Worm (Caenorhabditis elegans) whole organism, L4/young adult: Measurements from ENCODE around the gene nhr-4.
"Not testable (repeated sequence)": the region's sequence is repeated elsewhere in the genome, so short reads cannot be mapped to it uniquely, and the experiment has no call there.

Source experiments
- W03F9.2 ChIP-seq: fragments of 150-350 bp; optimal IDR thresholded peaks from 2 replicates; lab custom pipeline; 2014; ENCODE audit warnings: missing biosample characterization, missing genetic modification characterization
- dao-5 ChIP-seq: sonication (generic microtip); optimal IDR thresholded peaks from 2 replicates; lab custom pipeline; 2016; ENCODE audit warnings: missing genotype, missing genetic modification characterization, moderate library complexity, missing compliant biosample characterization
- him-1 ChIP-seq: sonication (generic microtip); optimal IDR thresholded peaks from 2 replicates; lab custom pipeline; 2016; ENCODE audit warnings: missing genotype, missing genetic modification reagents, missing genetic modification characterization, missing compliant biosample characterization

Gene nhr-4

DNA sequence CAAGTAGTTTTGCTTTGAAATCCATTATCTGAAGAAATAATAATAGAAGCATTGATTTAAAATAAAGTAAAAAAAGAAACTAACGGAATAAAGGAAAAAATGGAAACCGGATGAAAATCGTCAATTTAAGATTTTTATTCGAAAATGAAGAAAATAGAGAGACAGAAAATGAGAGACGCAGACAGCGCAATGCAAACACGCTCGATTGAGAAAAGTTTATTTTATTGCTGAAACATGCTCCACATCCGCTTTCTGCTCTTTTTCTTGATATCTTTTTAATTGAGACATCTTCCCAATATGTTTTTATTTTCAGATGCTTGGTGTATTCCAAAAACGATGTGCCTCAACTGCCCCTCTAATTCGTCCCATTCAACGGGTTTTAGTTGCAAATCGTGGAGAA is 5.1 kb downstream of the nhr-4 start, which contains the start of the genes prp-18 and mccc-1:
prp-18 (minus strand) TSS at position 127 of the 400 bp plus-strand sequence.
mccc-1 (plus strand) TSS at position 314 of the 400 bp plus-strand sequence.
- TF ChIP-seq him-1 (no peak), dao-5 (tag; lab: Kevin White, UChicago) (no peak), W03F9.2 (tag; lab: Kevin White, UChicago) (no peak)

DNA sequence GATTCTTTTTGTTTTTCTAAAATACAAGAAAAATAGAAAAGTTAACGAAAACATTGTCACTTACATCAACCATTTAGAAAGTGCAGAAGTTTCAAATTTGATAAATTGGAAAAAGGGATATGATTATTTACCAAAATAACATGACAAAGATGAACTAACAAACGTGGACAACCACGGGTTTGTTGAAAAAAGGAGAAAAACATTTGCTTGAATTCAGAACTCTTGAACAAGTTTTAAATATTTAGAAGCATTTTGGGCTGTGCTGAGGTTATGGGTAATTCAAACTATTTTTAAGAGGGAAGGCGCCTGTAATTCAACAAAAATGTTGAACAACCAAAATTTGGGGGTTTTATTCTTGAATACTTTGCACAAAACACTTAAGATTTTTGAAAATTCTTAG is 10.7 kb downstream of the nhr-4 start, which contains the start of gene ttbk-3:
ttbk-3 (minus strand) TSS at position 101 of the 400 bp plus-strand sequence.
- TF ChIP-seq dao-5 (tag; lab: Kevin White, UChicago), result no peak

DNA sequence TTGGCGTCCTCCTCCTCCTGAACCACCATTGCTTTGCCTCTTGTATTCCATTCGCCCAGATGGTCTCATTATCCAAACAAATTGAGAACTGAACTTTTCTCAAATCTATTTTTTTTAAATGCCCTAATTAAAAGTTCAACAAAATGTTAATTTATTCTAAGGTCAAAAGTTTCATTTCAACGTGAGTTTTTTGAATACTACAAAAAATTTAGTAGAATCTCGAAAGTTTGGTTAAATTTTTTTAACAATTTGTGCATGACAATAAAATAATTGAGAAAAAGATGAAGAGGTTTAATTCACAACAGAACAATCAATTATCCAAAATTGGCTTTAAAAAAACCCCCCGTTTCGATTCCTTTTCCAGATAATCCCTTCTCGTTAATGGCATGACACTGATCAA is 12.8 kb downstream of the nhr-4 start, which contains the start of gene F32B6.4:
F32B6.4 (minus strand) TSS at position 101 of the 400 bp plus-strand sequence.
- TF ChIP-seq W03F9.2 (tag; lab: Kevin White, UChicago) (no peak), dao-5 (tag; lab: Kevin White, UChicago) (no peak), him-1 (no peak)

DNA sequence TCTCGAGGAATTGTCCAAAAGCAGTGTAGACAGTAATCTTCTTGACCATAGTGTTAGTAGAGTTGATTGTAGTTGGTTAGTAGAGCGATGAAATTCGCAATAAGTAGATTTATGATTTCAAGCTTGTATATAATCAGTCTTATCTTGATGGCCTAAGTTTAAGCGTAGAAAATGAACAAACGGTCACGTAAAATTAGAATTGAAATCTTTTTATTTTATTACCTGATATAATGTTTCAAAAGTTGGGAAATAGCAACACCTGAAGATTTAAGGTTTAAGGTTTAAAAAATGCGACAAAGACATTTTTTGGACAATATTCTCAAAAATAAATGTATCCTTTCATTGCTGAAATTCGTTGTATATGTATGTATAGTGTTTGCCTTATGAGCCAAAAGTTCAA is 14.5 kb downstream of the nhr-4 start, which contains the start of gene sss-1:
sss-1 (minus strand) TSS at position 101 of the 400 bp plus-strand sequence.
- not testable (repeated sequence) for TF ChIP-seq him-1; W03F9.2 (tag; lab: Kevin White, UChicago); dao-5 (tag; lab: Kevin White, UChicago)

ce11 chrIV:9894331-9894730 is 15.2 kb downstream of the nhr-4 start, which contains the start of gene msp-77:
Gene msp-77, plus strand, starts transcription at chrIV:9894631.
- TF ChIP-seq him-1; W03F9.2 (tag; lab: Kevin White, UChicago); dao-5 (tag; lab: Kevin White, UChicago): not testable (repeated sequence)

- no peak for TF ChIP-seq W03F9.2 (tag; lab: Kevin White, UChicago)
- no peak for TF ChIP-seq dao-5 (tag; lab: Kevin White, UChicago)
- no peak for TF ChIP-seq him-1
Measured at ce11 chrIV:9895088-9895487, 16.0 kb downstream of the nhr-4 start, which contains the start of gene ssp-32. Gene ssp-32, plus strand, starts transcription at chrIV:9895388.

DNA sequence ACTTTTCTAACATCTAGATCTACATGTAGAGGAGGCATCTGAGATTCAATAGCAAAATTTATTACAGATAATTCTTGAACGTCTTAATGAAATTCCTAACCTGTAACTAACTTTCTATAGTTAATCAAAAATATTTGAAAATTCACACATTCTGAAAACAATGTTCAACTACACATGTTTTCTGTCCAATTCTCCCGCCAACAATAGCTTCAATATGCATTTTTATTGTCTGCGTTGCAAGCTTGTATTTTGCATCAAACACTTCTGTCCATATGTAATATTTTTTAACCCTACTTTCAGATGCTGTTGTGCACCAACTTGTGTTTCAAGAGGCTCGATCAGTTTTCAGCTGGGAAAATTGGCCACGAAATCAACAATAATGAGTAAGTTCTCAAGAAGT is 19.6 kb downstream of the nhr-4 start, which contains the start of gene tbc-3:
tbc-3 (plus strand) TSS at position 301 of the 400 bp plus-strand sequence.
- no peak for TF ChIP-seq W03F9.2 (tag; lab: Kevin White, UChicago)
- no peak for TF ChIP-seq dao-5 (tag; lab: Kevin White, UChicago)
- no peak for TF ChIP-seq him-1

- TF ChIP-seq W03F9.2 (tag; lab: Kevin White, UChicago) (no peak), him-1 (no peak), dao-5 (tag; lab: Kevin White, UChicago) (no peak)
Measured at ce11 chrIV:9899227-9899626, 20.1 kb downstream of the nhr-4 start.

ce11 chrIV:9903608-9904007 is 24.5 kb downstream of the nhr-4 start, which contains the start of gene best-13:
Gene best-13, plus strand, starts transcription at chrIV:9903908.
- no peak for TF ChIP-seq dao-5 (tag; lab: Kevin White, UChicago)
- no peak for TF ChIP-seq him-1
- TF ChIP-seq W03F9.2 (tag; lab: Kevin White, UChicago), result no peak

- TF ChIP-seq W03F9.2 (tag; lab: Kevin White, UChicago) (no peak), dao-5 (tag; lab: Kevin White, UChicago) (no peak), him-1 (no peak)
Measured at ce11 chrIV:9913064-9913463, 33.9 kb downstream of the nhr-4 start.

DNA sequence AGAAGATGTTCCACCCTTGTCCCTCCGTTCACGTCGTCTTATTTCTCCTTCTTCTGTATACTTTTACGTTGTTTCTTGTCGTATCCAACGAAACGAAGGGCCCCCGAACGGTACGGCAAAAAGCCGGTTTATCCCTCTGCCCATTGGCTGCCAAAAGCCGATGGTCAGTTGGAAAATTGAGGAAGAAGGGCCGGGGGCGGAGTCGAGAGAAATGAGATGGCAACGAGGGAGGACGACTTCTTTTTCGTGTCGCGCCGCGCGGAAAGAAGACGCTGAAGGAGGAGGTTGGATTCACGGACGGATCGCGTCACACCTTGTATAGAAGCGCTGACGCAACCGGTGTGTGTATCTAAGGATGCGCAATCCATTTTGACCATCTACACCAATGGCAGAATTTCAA is 36.0 kb downstream of the nhr-4 start:
- no peak for TF ChIP-seq W03F9.2 (tag; lab: Kevin White, UChicago)
- no peak for TF ChIP-seq him-1
- no peak for TF ChIP-seq dao-5 (tag; lab: Kevin White, UChicago)

ce11 chrIV:9916224-9916623 is 37.1 kb downstream of the nhr-4 start, which contains the start of gene bed-3:
Gene bed-3, plus strand, starts transcription at chrIV:9916524.
- TF ChIP-seq W03F9.2 (tag; lab: Kevin White, UChicago), result no peak
- no peak for TF ChIP-seq him-1
- TF ChIP-seq dao-5 (tag; lab: Kevin White, UChicago), result no peak

DNA sequence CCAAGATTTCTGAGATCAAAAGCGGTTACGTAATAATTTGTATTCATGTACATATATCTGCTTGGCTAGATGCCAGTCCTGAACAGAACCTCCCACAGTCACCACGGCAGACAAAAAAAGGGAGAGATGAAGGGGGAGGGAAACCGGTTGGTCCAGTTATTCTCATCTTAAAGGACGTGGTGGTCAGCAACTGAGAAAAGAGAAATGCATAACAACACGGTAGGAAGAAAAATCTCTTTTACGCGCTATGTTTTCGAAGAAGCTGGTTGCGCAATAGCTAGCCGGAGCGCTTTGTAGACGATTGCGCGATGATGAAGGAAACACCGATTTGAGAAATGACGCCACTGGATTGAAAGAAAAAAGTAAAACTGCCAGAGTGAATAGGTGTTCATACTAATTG is 38.9 kb downstream of the nhr-4 start:
- TF ChIP-seq him-1 (no peak), W03F9.2 (tag; lab: Kevin White, UChicago) (no peak), dao-5 (tag; lab: Kevin White, UChicago) (no peak)

DNA sequence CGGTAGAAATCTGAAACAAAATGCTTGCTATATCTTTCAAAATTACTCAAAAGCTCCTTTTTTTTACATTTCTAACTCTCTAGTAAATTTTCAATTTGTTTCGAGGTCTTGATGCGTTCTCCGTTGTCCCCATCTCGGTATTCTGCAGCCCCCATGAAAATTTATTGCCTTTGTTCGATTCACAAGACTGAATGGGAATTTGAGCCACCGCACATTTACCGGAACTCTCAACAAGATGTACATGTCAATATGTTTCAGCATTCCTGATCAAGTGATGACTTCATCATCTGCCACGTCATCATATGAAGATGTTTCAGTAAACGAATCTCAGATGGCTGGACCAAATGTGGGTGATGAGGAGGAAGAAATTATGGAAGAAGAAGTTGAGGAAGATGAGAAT is 41.3 kb downstream of the nhr-4 start:
- TF ChIP-seq W03F9.2 (tag; lab: Kevin White, UChicago) (no peak), dao-5 (tag; lab: Kevin White, UChicago) (no peak), him-1 (no peak)

- TF ChIP-seq dao-5 (tag; lab: Kevin White, UChicago) (no peak), W03F9.2 (tag; lab: Kevin White, UChicago) (no peak), him-1 (no peak)
Measured at ce11 chrIV:9924419-9924818, 45.3 kb downstream of the nhr-4 start.
